Fruit fly (Drosophila melanogaster): Measurements from ENCODE around the gene Cpr72Ec.

dm6 chr3L:16368199-16368598 lies 1.1 kb upstream of the Cpr72Ec start, which contains the start of gene CG4842:
- no peak for TF ChIP-seq h (optimal IDR thresholded peaks at IDR 0.05)
- no peak for TF ChIP-seq psq (optimal IDR thresholded peaks at IDR 0.05)
- TF ChIP-seq Sin3A (optimal IDR thresholded peaks at IDR 0.05): no peak
- TF ChIP-seq ttk (optimal IDR thresholded peaks at IDR 0.05): no peak
- no peak for TF ChIP-seq insv (optimal IDR thresholded peaks at IDR 0.05)
- no peak for TF ChIP-seq Myc (optimal IDR thresholded peaks at IDR 0.05)
